Fruit fly (Drosophila melanogaster) whole organism, embryonic: Measurements from ENCODE around the gene CG6168.
A peak's percentile ranks its signal among the peaks of the same experiment; 100 is the strongest.

ENCODE experiments used
- Blimp-1 ChIP-seq: fragments of 200-800 bp; sonication (Bioruptor generic); optimal IDR thresholded peaks from 3 replicates; lab custom pipeline; 2018; ENCODE audit warnings: missing biosample characterization, missing genetic modification characterization, mild to moderate bottlenecking, moderate library complexity, missing genetic modification reagents
- CG10543 ChIP-seq: fragments of 200-800 bp; sonication (Bioruptor generic); optimal IDR thresholded peaks from 3 replicates; lab custom pipeline; 2017; ENCODE audit warnings: missing biosample characterization, mild to moderate bottlenecking, missing genetic modification characterization, moderate library complexity
- CG10654 ChIP-seq: fragments of 200-800 bp; sonication (Bioruptor generic); optimal IDR thresholded peaks from 2 replicates; lab custom pipeline; 2016; ENCODE audit warnings: missing biosample characterization, missing genetic modification characterization
- CG12236 ChIP-seq: fragments of 200-800 bp; sonication (Bioruptor generic); optimal IDR thresholded peaks from 2 replicates; lab custom pipeline; 2016; ENCODE audit warnings: missing biosample characterization, missing genetic modification characterization
- CG12744 ChIP-seq: fragments of 200-800 bp; sonication (Bioruptor generic); optimal IDR thresholded peaks from 2 replicates; lab custom pipeline; 2016; ENCODE audit warnings: missing biosample characterization, missing genetic modification characterization
- CG12769 ChIP-seq: fragments of 200-800 bp; sonication (Bioruptor generic); optimal IDR thresholded peaks from 2 replicates; lab custom pipeline; 2019; ENCODE audit warnings: missing biosample characterization, mild to moderate bottlenecking, missing genetic modification characterization, moderate library complexity
- CG13287 ChIP-seq: fragments of 200-800 bp; sonication (Bioruptor generic); IDR thresholded peaks from 2 replicates; pipeline ENCODE4 v1.3.6; 2022; ENCODE audit warnings: missing biosample characterization, missing genetic modification characterization; ENCODE audit not compliant: partially characterized antibody
- CG13296 ChIP-seq: fragments of 200-800 bp; sonication (Bioruptor generic); optimal IDR thresholded peaks from 3 replicates; lab custom pipeline; 2018; ENCODE audit warnings: missing biosample characterization, mild to moderate bottlenecking, missing genetic modification characterization
- CG13424 ChIP-seq: fragments of 200-800 bp; sonication (Bioruptor generic); optimal IDR thresholded peaks from 2 replicates; lab custom pipeline; 2019; ENCODE audit warnings: missing biosample characterization, mild to moderate bottlenecking, missing genetic modification characterization, moderate library complexity
- CG15011 ChIP-seq: fragments of 200-800 bp; sonication (Bioruptor generic); optimal IDR thresholded peaks from 3 replicates; lab custom pipeline; 2018; ENCODE audit warnings: missing biosample characterization, mild to moderate bottlenecking, missing genetic modification characterization
- CG1647 ChIP-seq: fragments of 200-800 bp; sonication (Bioruptor generic); optimal IDR thresholded peaks from 3 replicates; lab custom pipeline; 2016; ENCODE audit warnings: missing biosample characterization, missing genetic modification characterization
- CG16863 ChIP-seq: fragments of 200-800 bp; sonication (Bioruptor generic); optimal IDR thresholded peaks from 3 replicates; lab custom pipeline; 2016; ENCODE audit warnings: missing biosample characterization, missing genetic modification characterization
- CG17328 ChIP-seq: fragments of 200-800 bp; sonication (Bioruptor generic); IDR thresholded peaks from 2 replicates; pipeline ENCODE4 v1.3.6; 2022; ENCODE audit warnings: missing biosample characterization, missing genetic modification characterization
- CG17361 ChIP-seq: fragments of 200-800 bp; sonication (Bioruptor generic); IDR thresholded peaks from 3 replicates; pipeline ENCODE4 v1.3.6; 2022; ENCODE audit warnings: missing biosample characterization, missing genetic modification characterization
- CG17385 ChIP-seq: fragments of 200-800 bp; sonication (Bioruptor generic); optimal IDR thresholded peaks from 3 replicates; lab custom pipeline; 2018; ENCODE audit warnings: missing biosample characterization, mild to moderate bottlenecking, missing genetic modification characterization
- CG3281 ChIP-seq: fragments of 200-800 bp; sonication (Bioruptor generic); optimal IDR thresholded peaks from 3 replicates; lab custom pipeline; 2017; ENCODE audit warnings: missing biosample characterization, mild to moderate bottlenecking, missing genetic modification characterization
- CG33213 ChIP-seq: fragments of 200-800 bp; sonication (Bioruptor generic); optimal IDR thresholded peaks from 3 replicates; lab custom pipeline; 2016; ENCODE audit warnings: missing biosample characterization, missing genetic modification characterization
- CG4360 ChIP-seq: fragments of 200-800 bp; sonication (Bioruptor generic); IDR thresholded peaks from 2 replicates; pipeline ENCODE4 v1.3.6; 2022; ENCODE audit warnings: missing biosample characterization, missing genetic modification characterization
- CG6813 ChIP-seq: fragments of 200-800 bp; sonication (Bioruptor generic); optimal IDR thresholded peaks from 2 replicates; lab custom pipeline; 2017; ENCODE audit warnings: missing biosample characterization, missing genetic modification characterization, mild to moderate bottlenecking, moderate library complexity, missing genetic modification reagents
- CG7928 ChIP-seq: fragments of 200-800 bp; sonication (Bioruptor generic); optimal IDR thresholded peaks from 2 replicates; lab custom pipeline; 2017; ENCODE audit warnings: missing biosample characterization, mild to moderate bottlenecking, missing genetic modification characterization
- CG8388 ChIP-seq: fragments of 200-800 bp; sonication (Bioruptor generic); optimal IDR thresholded peaks from 2 replicates; lab custom pipeline; 2019; ENCODE audit warnings: missing biosample characterization, mild to moderate bottlenecking, missing genetic modification characterization, moderate library complexity
- CG8765 ChIP-seq: fragments of 200-800 bp; sonication (Bioruptor generic); IDR thresholded peaks from 2 replicates; pipeline ENCODE4 v1.3.6; 2022; ENCODE audit warnings: missing biosample characterization, missing genetic modification characterization
- CoRest ChIP-seq: fragments of 200-800 bp; sonication (Bioruptor generic); optimal IDR thresholded peaks from 3 replicates; lab custom pipeline; 2018; ENCODE audit warnings: missing biosample characterization, mild to moderate bottlenecking, missing genetic modification characterization, moderate library complexity
- ERR ChIP-seq: fragments of 200-800 bp; sonication (Bioruptor generic); optimal IDR thresholded peaks from 2 replicates; lab custom pipeline; 2016; ENCODE audit warnings: missing biosample characterization, missing genetic modification characterization
- Ets97D ChIP-seq: fragments of 200-800 bp; sonication (Bioruptor generic); optimal IDR thresholded peaks from 3 replicates; lab custom pipeline; 2016; ENCODE audit warnings: missing biosample characterization, missing genetic modification characterization
- Fer2 ChIP-seq: fragments of 200-800 bp; sonication (Bioruptor generic); optimal IDR thresholded peaks from 2 replicates; lab custom pipeline; 2018; ENCODE audit warnings: missing biosample characterization, mild to moderate bottlenecking, missing genetic modification characterization, moderate library complexity
- Mrtf ChIP-seq: fragments of 200-800 bp; sonication (Bioruptor generic); IDR thresholded peaks from 3 replicates; pipeline ENCODE4 v1.3.6; 2022; ENCODE audit warnings: missing biosample characterization, missing genetic modification characterization
- Sox100B ChIP-seq: fragments of 200-800 bp; sonication (Bioruptor generic); optimal IDR thresholded peaks from 3 replicates; lab custom pipeline; 2018; ENCODE audit warnings: missing biosample characterization, mild to moderate bottlenecking, missing genetic modification characterization
- Trl ChIP-seq, 3 experiments: fragments of >200 bp in 2 of 3; fragments of 200-800 bp in 1 of 3; sonication (Bioruptor generic) in 1 of 3; optimal IDR thresholded peaks; 2 replicates in 1 of 3; 3 replicates in 2 of 3; lab custom pipeline; 2016 to 2017; ENCODE audit warnings: missing biosample characterization in 1 of 3, missing genetic modification characterization in 1 of 3
- abd-A ChIP-seq: fragments of 200-800 bp; sonication (Bioruptor generic); optimal IDR thresholded peaks from 3 replicates; lab custom pipeline; 2019; ENCODE audit warnings: missing biosample characterization, mild to moderate bottlenecking, missing genetic modification characterization, moderate library complexity
- cwo ChIP-seq: fragments of 200-800 bp; sonication (Bioruptor generic); optimal IDR thresholded peaks from 3 replicates; lab custom pipeline; 2017; ENCODE audit warnings: missing biosample characterization, missing genetic modification characterization, mild to moderate bottlenecking, moderate library complexity, missing genetic modification reagents
- dpn ChIP-seq, 2 experiments: fragments of 200-800 bp; sonication (Bioruptor generic); optimal IDR thresholded peaks; 3 replicates each; lab custom pipeline; 2016; ENCODE audit warnings: missing biosample characterization in 2 of 2, missing genetic modification characterization in 2 of 2
- emc ChIP-seq: fragments of 200-800 bp; sonication (Bioruptor generic); optimal IDR thresholded peaks from 2 replicates; lab custom pipeline; 2016; ENCODE audit warnings: missing biosample characterization, missing genetic modification characterization
- gcm ChIP-seq: fragments of 200-800 bp; sonication (Bioruptor generic); optimal IDR thresholded peaks from 2 replicates; lab custom pipeline; 2019; ENCODE audit warnings: missing biosample characterization, mild to moderate bottlenecking, missing genetic modification characterization, moderate library complexity
- her ChIP-seq: fragments of 200-800 bp; sonication (Bioruptor generic); optimal IDR thresholded peaks from 2 replicates; lab custom pipeline; 2016; ENCODE audit warnings: missing biosample characterization, missing genetic modification characterization
- hth ChIP-seq: fragments of >200 bp; optimal IDR thresholded peaks from 2 replicates; lab custom pipeline; 2017; ENCODE audit warnings: inconsistent platforms
- ind ChIP-seq: fragments of 200-800 bp; sonication (Bioruptor generic); optimal IDR thresholded peaks from 3 replicates; lab custom pipeline; 2016; ENCODE audit warnings: missing biosample characterization, missing genetic modification characterization
- lab ChIP-seq: fragments of 200-800 bp; sonication (Bioruptor generic); optimal IDR thresholded peaks from 3 replicates; lab custom pipeline; 2017; ENCODE audit warnings: missing biosample characterization, missing genetic modification characterization, mild to moderate bottlenecking, moderate library complexity, missing genetic modification reagents
- pros ChIP-seq: fragments of 200-800 bp; sonication (Bioruptor generic); optimal IDR thresholded peaks from 3 replicates; lab custom pipeline; 2019; ENCODE audit warnings: missing biosample characterization, mild to moderate bottlenecking, missing genetic modification characterization, moderate library complexity
- row ChIP-seq: fragments of 200-800 bp; sonication (Bioruptor generic); IDR thresholded peaks from 3 replicates; pipeline ENCODE4 v1.3.6; 2022; ENCODE audit warnings: missing biosample characterization, missing genetic modification characterization
- shn ChIP-seq: fragments of 200-800 bp; sonication (Bioruptor generic); optimal IDR thresholded peaks from 3 replicates; lab custom pipeline; 2016; ENCODE audit warnings: missing biosample characterization, missing genetic modification characterization
- sob ChIP-seq: fragments of 200-800 bp; sonication (Bioruptor generic); IDR thresholded peaks from 2 replicates; pipeline ENCODE4 v1.3.6; 2022; ENCODE audit warnings: missing biosample characterization, missing genetic modification characterization
- toy ChIP-seq: fragments of 200-800 bp; sonication (Bioruptor generic); IDR thresholded peaks from 2 replicates; pipeline ENCODE4 v1.3.6; 2022; ENCODE audit warnings: missing biosample characterization, missing genetic modification characterization
- trem ChIP-seq: fragments of 200-800 bp; optimal IDR thresholded peaks from 3 replicates; lab custom pipeline; 2019; ENCODE audit warnings: missing biosample characterization, mild to moderate bottlenecking, missing genetic modification characterization, moderate library complexity
- ttk ChIP-seq: fragments of 200-800 bp; sonication (Bioruptor generic); IDR thresholded peaks from 2 replicates; pipeline ENCODE4 v2.1.2; 2022; ENCODE audit warnings: missing biosample characterization, missing genetic modification characterization
- unpg ChIP-seq: fragments of 200-800 bp; sonication (Bioruptor generic); optimal IDR thresholded peaks from 3 replicates; lab custom pipeline; 2018; ENCODE audit warnings: missing biosample characterization, mild to moderate bottlenecking, missing genetic modification characterization, moderate library complexity
- usp ChIP-seq: fragments of >200 bp; optimal IDR thresholded peaks from 2 replicates; lab custom pipeline; 2017; ENCODE audit warnings: missing biosample characterization, missing genetic modification characterization
- vfl ChIP-seq: fragments of 200-800 bp; sonication (Bioruptor generic); optimal IDR thresholded peaks from 2 replicates; lab custom pipeline; 2016; ENCODE audit warnings: missing biosample characterization, missing genetic modification characterization
- zen ChIP-seq: fragments of 200-800 bp; sonication (Bioruptor generic); optimal IDR thresholded peaks from 3 replicates; lab custom pipeline; 2018; ENCODE audit warnings: missing biosample characterization, mild to moderate bottlenecking, missing genetic modification characterization, moderate library complexity

Gene CG6168

dm6 chr3L:11303414-11304205 is 17.9 kb downstream of the CG6168 start (continued):
- TF ChIP-seq CG13424 (tag; lab: Kevin White, UChicago) (peak; percentile 43), CG15011 (GFP tag; lab: Kevin White, UChicago) (no peak), toy (GFP tag; lab: Robert Waterston, UW) (no peak), CG17385 (GFP tag; lab: Kevin White, UChicago) (peak; percentile 18), CG3281 (GFP tag; lab: Kevin White, UChicago) (peak; percentile 29), unpg (GFP tag; lab: Kevin White, UChicago) (peak; percentile 45), ERR (GFP tag; lab: Kevin White, UChicago) (no peak), ttk (GFP tag; lab: Robert Waterston, UW) (no peak), CG17361 (GFP tag; lab: Robert Waterston, UW) (no peak), her (GFP tag; lab: Kevin White, UChicago) (no peak), CG13287 (GFP tag; lab: Robert Waterston, UW) (no peak), CG12744 (GFP tag; lab: Kevin White, UChicago) (no peak), Ets97D (no peak), zen (tag; lab: Kevin White, UChicago) (peak; percentile 9), CG13296 (peak; percentile 2), Trl (optimal IDR thresholded peaks at IDR 0.05; lab: Kevin White, UChicago) (no peak), Trl (GFP tag; optimal IDR thresholded peaks at IDR 0.05; lab: Kevin White, UChicago) (no peak), Mrtf (GFP tag; lab: Robert Waterston, UW) (0 out of 3 replicates have a peak, but pooled peaks have one; percentile 19), usp (GFP tag; lab: Kevin White, UChicago) (no peak), CG8388 (GFP tag; lab: Kevin White, UChicago) (peak; percentile 13), CG7928 (GFP tag; lab: Kevin White, UChicago) (no peak), CoRest (tag; lab: Kevin White, UChicago) (peak; percentile 52), emc (GFP tag; lab: Kevin White, UChicago) (no peak), Sox100B (peak; percentile 43), CG1647 (no peak), ind (GFP tag; lab: Kevin White, UChicago) (peak; percentile 6), Fer2 (tag; lab: Kevin White, UChicago) (no peak), hth (no peak), CG8765 (0 out of 2 replicates have a peak, but pooled peaks have one; percentile 15), CG12236 (GFP tag; lab: Kevin White, UChicago) (no peak), CG12769 (tag; lab: Kevin White, UChicago) (peak; percentile 18), CG4360 (GFP tag; lab: Robert Waterston, UW) (no peak), CG10543 (GFP tag; lab: Kevin White, UChicago) (no peak), Blimp-1 (GFP tag; lab: Kevin White, UChicago) (peak; percentile 39), abd-A (peak; percentile 85), dpn (GFP tag; optimal IDR thresholded peaks at IDR 0.05; lab: Kevin White, UChicago) (peak; percentile 28 to 55), CG6813 (GFP tag; lab: Kevin White, UChicago) (peak; percentile 59), vfl (no peak), gcm (GFP tag; lab: Kevin White, UChicago) (no peak), pros (GFP tag; lab: Kevin White, UChicago) (peak; percentile 35), lab (peak; percentile 65), sob (GFP tag; lab: Robert Waterston, UW) (no peak), shn (GFP tag; lab: Kevin White, UChicago) (no peak), row (GFP tag; lab: Robert Waterston, UW) (peak; percentile 76), CG10654 (GFP tag; lab: Kevin White, UChicago) (no peak), trem (no peak), CG16863 (GFP tag; lab: Kevin White, UChicago) (peak; percentile 37), CG33213 (no peak), CG17328 (GFP tag; lab: Robert Waterston, UW) (no peak; the same call in 1 of the 2 replicates), cwo (GFP tag; lab: Kevin White, UChicago) (peak; percentile 21)
